Worm (Caenorhabditis elegans) whole organism, L2 larva: ENCODE data around the gene dyf-11.

Source experiments
- R02D3.7 ChIP-seq: fragments of 150-350 bp; optimal IDR thresholded peaks from 2 replicates; lab custom pipeline; 2014; ENCODE audit warnings: missing biosample characterization, missing genetic modification characterization
- dmd-4 ChIP-seq: sonication (generic microtip); optimal IDR thresholded peaks from 2 replicates; lab custom pipeline; 2017; ENCODE audit warnings: missing biosample characterization, missing genetic modification characterization
- egl-27 ChIP-seq: sonication (generic microtip); optimal IDR thresholded peaks from 3 replicates; lab custom pipeline; 2017; ENCODE audit warnings: missing biosample characterization, missing genetic modification reagents, missing genetic modification characterization
- lin-11 ChIP-seq: fragments of 150-350 bp; sonication (generic microtip); optimal IDR thresholded peaks from 2 replicates; lab custom pipeline; 2014; ENCODE audit warnings: missing biosample characterization, missing genetic modification characterization, inconsistent platforms, mixed read lengths
- nhr-11 ChIP-seq: fragments of 150-350 bp; optimal IDR thresholded peaks from 2 replicates; lab custom pipeline; 2014; ENCODE audit warnings: missing biosample characterization, missing genetic modification characterization
- nhr-23 ChIP-seq: fragments of 150-350 bp; optimal IDR thresholded peaks from 2 replicates; lab custom pipeline; 2014; ENCODE audit warnings: missing biosample characterization, missing genetic modification reagents, missing genetic modification characterization
- snpc-4 ChIP-seq: fragments of 150-350 bp; optimal IDR thresholded peaks from 2 replicates; lab custom pipeline; 2014; ENCODE audit warnings: missing biosample characterization, missing genetic modification characterization
- unc-39 ChIP-seq: fragments of 150-350 bp; optimal IDR thresholded peaks from 2 replicates; lab custom pipeline; 2014; ENCODE audit warnings: missing biosample characterization, missing genetic modification characterization
- unc-55 ChIP-seq: fragments of 150-350 bp; sonication (generic microtip); optimal IDR thresholded peaks from 3 replicates; lab custom pipeline; 2014; ENCODE audit warnings: missing biosample characterization, missing genetic modification reagents, missing genetic modification characterization
- unc-62 ChIP-seq: fragments of 150-350 bp; optimal IDR thresholded peaks from 2 replicates; lab custom pipeline; 2014; ENCODE audit warnings: missing biosample characterization, missing genetic modification reagents, missing genetic modification characterization
- ztf-11 ChIP-seq: sonication (generic microtip); optimal IDR thresholded peaks from 2 replicates; lab custom pipeline; 2017; ENCODE audit warnings: missing biosample characterization, missing genetic modification characterization

- no peak for TF ChIP-seq nhr-23 (tag; lab: Kevin White, UChicago)
- TF ChIP-seq egl-27 (tag; lab: Kevin White, UChicago): no peak
- TF ChIP-seq dmd-4 (tag; lab: Kevin White, UChicago): no peak
- TF ChIP-seq unc-62 (GFP tag; lab: Kevin White, UChicago): no peak
- no peak for TF ChIP-seq nhr-11 (tag; lab: Kevin White, UChicago)
- no peak for TF ChIP-seq unc-39
- no peak for TF ChIP-seq unc-55 (GFP tag; lab: Kevin White, UChicago)
- TF ChIP-seq R02D3.7 (tag; lab: Kevin White, UChicago): no peak
- TF ChIP-seq snpc-4 (tag; lab: Kevin White, UChicago): no peak
- no peak for TF ChIP-seq ztf-11 (tag; lab: Kevin White, UChicago)
- TF ChIP-seq lin-11 (tag; lab: Kevin White, UChicago): no peak
Measured at ce11 chrX:777421-777820, 13.9 kb downstream of the dyf-11 start, which contains the start of gene nas-15.
